Fruit fly (Drosophila melanogaster) whole organism, embryonic: ENCODE results near the gene CG2129.

Experiments
- Abd-B ChIP-seq: fragments of 200-800 bp; sonication (Bioruptor generic); optimal IDR thresholded peaks from 2 replicates; lab custom pipeline; 2018; ENCODE audit warnings: missing biosample characterization, mild to moderate bottlenecking, missing genetic modification characterization, moderate library complexity
- CG10209 ChIP-seq: fragments of 200-800 bp; sonication (Bioruptor generic); optimal IDR thresholded peaks from 3 replicates; lab custom pipeline; 2017; ENCODE audit warnings: missing biosample characterization, mild to moderate bottlenecking, missing genetic modification characterization, missing genetic modification reagents
- CG10366 ChIP-seq: fragments of 200-800 bp; sonication (Bioruptor generic); IDR thresholded peaks from 2 replicates; pipeline ENCODE4 v1.3.6; 2022; ENCODE audit warnings: missing biosample characterization, missing genetic modification characterization
- CG10543 ChIP-seq: fragments of 200-800 bp; sonication (Bioruptor generic); optimal IDR thresholded peaks from 3 replicates; lab custom pipeline; 2017; ENCODE audit warnings: missing biosample characterization, mild to moderate bottlenecking, missing genetic modification characterization, moderate library complexity
- CG11456 ChIP-seq: fragments of 200-800 bp; sonication (Bioruptor generic); IDR thresholded peaks from 3 replicates; pipeline ENCODE4 v1.3.6; 2022; ENCODE audit warnings: missing biosample characterization, missing genetic modification characterization
- CG12299 ChIP-seq: fragments of 200-800 bp; sonication (Bioruptor generic); optimal IDR thresholded peaks from 2 replicates; lab custom pipeline; 2018; ENCODE audit warnings: missing biosample characterization, mild to moderate bottlenecking, missing genetic modification characterization
- CG14710 ChIP-seq: fragments of 200-800 bp; sonication (Bioruptor generic); optimal IDR thresholded peaks from 3 replicates; lab custom pipeline; 2019; ENCODE audit warnings: missing biosample characterization, mild to moderate bottlenecking, missing genetic modification characterization, moderate library complexity
- CG16779 ChIP-seq: fragments of 200-800 bp; sonication (Bioruptor generic); IDR thresholded peaks from 2 replicates; pipeline ENCODE4 v1.3.6; 2022; ENCODE audit warnings: missing biosample characterization, missing genetic modification characterization
- CG18011 ChIP-seq: fragments of 200-800 bp; sonication (Bioruptor generic); optimal IDR thresholded peaks from 2 replicates; lab custom pipeline; 2017; ENCODE audit warnings: missing biosample characterization, missing genetic modification characterization, mild to moderate bottlenecking, moderate library complexity, missing genotype
- CG18262 ChIP-seq: fragments of 200-800 bp; optimal IDR thresholded peaks from 3 replicates; lab custom pipeline; 2019; ENCODE audit warnings: missing biosample characterization, mild to moderate bottlenecking, missing genetic modification characterization, moderate library complexity
- CG18599 ChIP-seq: fragments of 200-800 bp; sonication (Bioruptor generic); optimal IDR thresholded peaks from 3 replicates; lab custom pipeline; 2017; ENCODE audit warnings: missing biosample characterization, missing genetic modification characterization, mild to moderate bottlenecking, moderate library complexity, missing genetic modification reagents
- CG18619 ChIP-seq: fragments of 200-800 bp; sonication (Bioruptor generic); optimal IDR thresholded peaks from 3 replicates; lab custom pipeline; 2017; ENCODE audit warnings: missing biosample characterization, mild to moderate bottlenecking, missing genetic modification characterization
- CG2120 ChIP-seq: fragments of 200-800 bp; sonication (Bioruptor generic); optimal IDR thresholded peaks from 3 replicates; lab custom pipeline; 2016; ENCODE audit warnings: missing biosample characterization, missing genetic modification characterization
- CG2875 ChIP-seq: fragments of 200-800 bp; sonication (Bioruptor generic); optimal IDR thresholded peaks from 2 replicates; lab custom pipeline; 2017; ENCODE audit warnings: missing biosample characterization, mild to moderate bottlenecking, missing genetic modification characterization, missing genetic modification reagents
- CG3065 ChIP-seq: fragments of 200-800 bp; sonication (Bioruptor generic); optimal IDR thresholded peaks from 2 replicates; lab custom pipeline; 2016; ENCODE audit warnings: missing biosample characterization, missing genetic modification characterization
- CG4328 ChIP-seq: fragments of 200-800 bp; sonication (Bioruptor generic); optimal IDR thresholded peaks from 3 replicates; lab custom pipeline; 2017; ENCODE audit warnings: missing biosample characterization, missing genetic modification reagents, missing genetic modification characterization
- CG43689 ChIP-seq: fragments of 200-800 bp; sonication (Bioruptor generic); IDR thresholded peaks from 2 replicates; pipeline ENCODE4 v1.3.6; 2022; ENCODE audit warnings: missing biosample characterization, missing genetic modification characterization
- CG7786 ChIP-seq: fragments of 200-800 bp; sonication (Bioruptor generic); optimal IDR thresholded peaks from 2 replicates; lab custom pipeline; 2016; ENCODE audit warnings: missing biosample characterization, missing genetic modification characterization
- CG8281 ChIP-seq: fragments of 200-800 bp; sonication (Bioruptor generic); optimal IDR thresholded peaks from 2 replicates; lab custom pipeline; 2018; ENCODE audit warnings: missing biosample characterization, mild to moderate bottlenecking, missing genetic modification characterization, moderate library complexity
- CG8290 ChIP-seq, 3 experiments: fragments of 200-800 bp; sonication (Bioruptor generic); optimal IDR thresholded peaks; 2 replicates each; lab custom pipeline; 2016 to 2019; ENCODE audit warnings: missing biosample characterization in 3 of 3, missing genetic modification characterization in 3 of 3, mild to moderate bottlenecking in 2 of 3, moderate library complexity in 1 of 3
- CG9932 ChIP-seq: fragments of 200-800 bp; sonication (Bioruptor generic); IDR thresholded peaks from 2 replicates; pipeline ENCODE4 v1.3.6; 2022; ENCODE audit warnings: missing biosample characterization, missing genetic modification characterization
- Doc2 ChIP-seq: fragments of 200-800 bp; sonication (Bioruptor generic); IDR thresholded peaks from 2 replicates; pipeline ENCODE4 v1.3.6; 2022; ENCODE audit warnings: missing biosample characterization, missing genetic modification characterization
- Drgx ChIP-seq: fragments of 200-800 bp; sonication (Bioruptor generic); IDR thresholded peaks from 2 replicates; pipeline ENCODE4 v1.3.6; 2022; ENCODE audit warnings: missing biosample characterization, missing genetic modification characterization
- E2f2 ChIP-seq: fragments of 200-800 bp; sonication (Bioruptor generic); IDR thresholded peaks from 2 replicates; pipeline ENCODE4 v1.3.6; 2022; ENCODE audit warnings: missing biosample characterization, missing genetic modification characterization
- Gug ChIP-seq: fragments of 200-800 bp; sonication (Bioruptor generic); IDR thresholded peaks from 4 replicates; pipeline ENCODE4 v1.3.6; 2022; ENCODE audit warnings: missing biosample characterization, missing genetic modification characterization
- H15 ChIP-seq: fragments of 200-800 bp; sonication (Bioruptor generic); IDR thresholded peaks from 3 replicates; pipeline ENCODE4 v1.3.6; 2022; ENCODE audit warnings: missing biosample characterization, missing genetic modification characterization
- Lpt ChIP-seq: fragments of >200 bp; optimal IDR thresholded peaks from 2 replicates; lab custom pipeline; 2018; ENCODE audit warnings: missing biosample characterization, missing genetic modification characterization
- Mad ChIP-seq: fragments of 200-800 bp; sonication (Bioruptor generic); optimal IDR thresholded peaks from 2 replicates; lab custom pipeline; 2016; ENCODE audit warnings: missing biosample characterization, missing genetic modification characterization
- NC2α ChIP-seq: fragments of 200-800 bp; sonication (Bioruptor generic); optimal IDR thresholded peaks from 2 replicates; lab custom pipeline; 2016; ENCODE audit warnings: missing biosample characterization, missing genetic modification characterization
- NfI ChIP-seq: fragments of 200-800 bp; sonication (Bioruptor generic); optimal IDR thresholded peaks from 3 replicates; lab custom pipeline; 2018; ENCODE audit warnings: missing biosample characterization, mild to moderate bottlenecking, missing genetic modification characterization, moderate library complexity
- Poxn ChIP-seq: fragments of 200-800 bp; sonication (Bioruptor generic); IDR thresholded peaks from 2 replicates; pipeline ENCODE4 v1.3.6; 2022; ENCODE audit warnings: missing biosample characterization, missing genetic modification characterization
- Rfx ChIP-seq: fragments of 200-800 bp; sonication (Bioruptor generic); IDR thresholded peaks from 2 replicates; pipeline ENCODE4 v1.3.6; 2022; ENCODE audit warnings: missing biosample characterization, missing genetic modification characterization
- Sin3A ChIP-seq: fragments of >200 bp; optimal IDR thresholded peaks from 2 replicates; lab custom pipeline; 2018
- Sox100B ChIP-seq: fragments of 200-800 bp; sonication (Bioruptor generic); optimal IDR thresholded peaks from 3 replicates; lab custom pipeline; 2018; ENCODE audit warnings: missing biosample characterization, mild to moderate bottlenecking, missing genetic modification characterization
- Sry-β ChIP-seq: fragments of 200-800 bp; sonication (Bioruptor generic); optimal IDR thresholded peaks from 2 replicates; lab custom pipeline; 2018; ENCODE audit warnings: missing biosample characterization, mild to moderate bottlenecking, missing genetic modification characterization, moderate library complexity
- Ssrp ChIP-seq: fragments of 200-800 bp; sonication (Bioruptor generic); optimal IDR thresholded peaks from 2 replicates; lab custom pipeline; 2018; ENCODE audit warnings: missing biosample characterization, mild to moderate bottlenecking, missing genetic modification characterization, moderate library complexity
- al ChIP-seq: fragments of 200-800 bp; sonication (Bioruptor generic); IDR thresholded peaks from 2 replicates; pipeline ENCODE4 v1.3.6; 2022; ENCODE audit warnings: missing biosample characterization, missing genetic modification characterization
- cato ChIP-seq: fragments of 200-800 bp; sonication (Bioruptor generic); optimal IDR thresholded peaks from 2 replicates; lab custom pipeline; 2016; ENCODE audit warnings: missing biosample characterization, missing genetic modification characterization, borderline replicate concordance
- ci ChIP-seq: fragments of 200-800 bp; sonication (Bioruptor generic); IDR thresholded peaks from 3 replicates; pipeline ENCODE4 v1.3.6; 2022; ENCODE audit warnings: missing biosample characterization, missing genetic modification characterization
- da ChIP-seq: fragments of 200-800 bp; sonication (Bioruptor generic); optimal IDR thresholded peaks from 2 replicates; lab custom pipeline; 2016; ENCODE audit warnings: missing biosample characterization, missing genetic modification characterization
- eyg ChIP-seq: fragments of 200-800 bp; sonication (Bioruptor generic); optimal IDR thresholded peaks from 3 replicates; lab custom pipeline; 2016; ENCODE audit warnings: missing biosample characterization, missing genetic modification characterization
- nerfin-2 ChIP-seq: fragments of 200-800 bp; sonication (Bioruptor generic); IDR thresholded peaks from 2 replicates; pipeline ENCODE4 v1.3.6; 2022; ENCODE audit warnings: missing biosample characterization, missing genetic modification characterization; ENCODE audit not compliant: partially characterized antibody
- phol ChIP-seq: fragments of 200-800 bp; sonication (Bioruptor generic); optimal IDR thresholded peaks from 3 replicates; lab custom pipeline; 2018; ENCODE audit warnings: missing biosample characterization, mild to moderate bottlenecking, missing genetic modification characterization, moderate library complexity
- pros ChIP-seq: fragments of 200-800 bp; sonication (Bioruptor generic); optimal IDR thresholded peaks from 3 replicates; lab custom pipeline; 2019; ENCODE audit warnings: missing biosample characterization, mild to moderate bottlenecking, missing genetic modification characterization, moderate library complexity
- sob ChIP-seq: fragments of 200-800 bp; sonication (Bioruptor generic); IDR thresholded peaks from 2 replicates; pipeline ENCODE4 v1.3.6; 2022; ENCODE audit warnings: missing biosample characterization, missing genetic modification characterization
- ssp ChIP-seq: fragments of 200-800 bp; sonication (Bioruptor generic); IDR thresholded peaks from 2 replicates; pipeline ENCODE4 v1.3.6; 2022; ENCODE audit warnings: missing biosample characterization, missing genetic modification characterization
- twi ChIP-seq: fragments of 200-800 bp; optimal IDR thresholded peaks from 2 replicates; lab custom pipeline; 2019; ENCODE audit warnings: missing biosample characterization, mild to moderate bottlenecking, missing genetic modification characterization, moderate library complexity
- unc-4 ChIP-seq: fragments of 200-800 bp; sonication (Bioruptor generic); IDR thresholded peaks from 2 replicates; pipeline ENCODE4 v1.3.6; 2022; ENCODE audit warnings: missing biosample characterization, missing genetic modification characterization; ENCODE audit not compliant: partially characterized antibody
- vfl ChIP-seq: fragments of 200-800 bp; sonication (Bioruptor generic); optimal IDR thresholded peaks from 2 replicates; lab custom pipeline; 2016; ENCODE audit warnings: missing biosample characterization, missing genetic modification characterization

The CG2129 gene

DNA sequence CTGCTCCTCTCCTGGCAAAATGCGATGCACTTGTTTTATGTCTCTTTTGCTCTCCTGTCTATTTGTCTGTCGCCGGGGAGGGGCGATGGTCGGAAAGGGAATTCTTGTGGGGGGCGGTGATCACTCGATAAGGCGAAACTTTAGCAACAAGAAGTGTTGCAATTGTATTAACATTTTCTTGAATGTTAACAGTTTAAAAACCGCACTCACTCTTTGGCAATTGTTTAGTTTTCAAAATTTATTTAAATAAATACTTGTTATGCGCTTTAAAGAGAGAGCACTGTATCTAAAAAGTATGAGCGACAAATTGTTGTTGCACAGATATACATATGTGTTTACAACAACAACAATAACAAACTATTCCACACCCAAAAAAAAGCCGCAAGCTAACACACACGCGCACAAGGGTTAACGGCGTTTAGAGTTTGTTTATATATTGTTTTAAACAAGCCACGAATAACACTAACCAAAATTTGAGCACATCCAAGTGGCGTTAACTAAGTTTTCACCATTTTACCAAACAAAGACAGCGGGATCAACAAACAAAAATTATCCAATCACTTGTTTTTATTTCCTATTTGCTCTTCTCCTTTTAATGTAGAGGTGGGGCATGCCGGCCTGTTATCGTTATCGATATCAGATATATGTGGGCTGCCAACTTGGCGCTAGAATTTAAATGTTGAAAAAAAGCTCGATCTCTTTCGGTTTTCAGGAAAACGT, 44.0 kb upstream of the CG2129 start, which contains the start of gene CG2258 (continued):
- TF ChIP-seq CG4328 (GFP tag; lab: Kevin White, UChicago) (peak; percentile 77), eyg (GFP tag; lab: Kevin White, UChicago) (peak; percentile 71), Sry-β (GFP tag; lab: Kevin White, UChicago) (peak; percentile 10), CG16779 (GFP tag; lab: Robert Waterston, UW) (peak; percentile 49; the same call in 1 of the 2 replicates), NC2α (GFP tag; lab: Kevin White, UChicago) (peak; percentile 58), CG18262 (tag; lab: Kevin White, UChicago) (peak; percentile 86), CG12299 (tag; lab: Kevin White, UChicago) (peak; percentile 76), ci (peak; percentile 93), al (GFP tag; lab: Robert Waterston, UW) (peak; percentile 77), cato (GFP tag; lab: Kevin White, UChicago) (peak; percentile 62), Sox100B (peak; percentile 83), CG8290 (GFP tag; optimal IDR thresholded peaks at IDR 0.05; lab: Kevin White, UChicago) (no peak), CG8290 (tag; optimal IDR thresholded peaks at IDR 0.05; lab: Kevin White, UChicago) (peak; percentile 16 to 87), CG11456 (GFP tag; lab: Robert Waterston, UW) (peak; percentile 86), CG3065 (GFP tag; lab: Kevin White, UChicago) (peak; percentile 37), CG10543 (GFP tag; lab: Kevin White, UChicago) (peak; percentile 81), CG9932 (GFP tag; lab: Robert Waterston, UW) (peak; percentile 79), CG43689 (GFP tag; lab: Robert Waterston, UW) (peak; percentile 64), CG10366 (GFP tag; lab: Robert Waterston, UW) (peak; percentile 82), pros (GFP tag; lab: Kevin White, UChicago) (no peak), CG14710 (peak; percentile 71), Rfx (GFP tag; lab: Robert Waterston, UW) (peak; percentile 88), CG18011 (peak; percentile 27), CG7786 (GFP tag; lab: Kevin White, UChicago) (peak; percentile 72), nerfin-2 (GFP tag; lab: Robert Waterston, UW) (no peak), CG18619 (GFP tag; lab: Kevin White, UChicago) (peak; percentile 66), Abd-B (peak; percentile 83), twi (tag; lab: Kevin White, UChicago) (peak; percentile 79), H15 (peak; percentile 84), Mad (GFP tag; lab: Kevin White, UChicago) (peak; percentile 49), da (GFP tag; lab: Kevin White, UChicago) (no peak), Gug (peak; percentile 85), CG2120 (GFP tag; lab: Kevin White, UChicago) (peak; percentile 87), sob (GFP tag; lab: Robert Waterston, UW) (peak; percentile 86), phol (peak; percentile 85), ssp (GFP tag; lab: Robert Waterston, UW) (peak; percentile 73), E2f2 (GFP tag; lab: Robert Waterston, UW) (peak; percentile 85), Ssrp (tag; lab: Kevin White, UChicago) (peak; percentile 20), Lpt (GFP tag; lab: Kevin White, UChicago) (no peak), CG10209 (peak; percentile 78), CG8281 (tag; lab: Kevin White, UChicago) (peak; percentile 30), Sin3A (no peak), Poxn (GFP tag; lab: Robert Waterston, UW) (peak; percentile 37; the same call in 1 of the 2 replicates), Doc2 (GFP tag; lab: Robert Waterston, UW) (no peak), NfI (peak; percentile 84), Drgx (GFP tag; lab: Robert Waterston, UW) (peak; percentile 96), unc-4 (GFP tag; lab: Robert Waterston, UW) (peak; percentile 36; the same call in 1 of the 2 replicates), CG18599 (GFP tag; lab: Kevin White, UChicago) (peak; percentile 86), CG2875 (GFP tag; lab: Kevin White, UChicago) (peak; percentile 84), vfl (GFP tag; lab: Kevin White, UChicago) (no peak)
